Worm (Caenorhabditis elegans) whole organism, L4/young adult: ENCODE data around the gene sbt-1.

Source experiments
- W03F9.2 ChIP-seq: fragments of 150-350 bp; optimal IDR thresholded peaks from 2 replicates; lab custom pipeline; 2014; ENCODE audit warnings: missing biosample characterization, missing genetic modification characterization
- dao-5 ChIP-seq: sonication (generic microtip); optimal IDR thresholded peaks from 2 replicates; lab custom pipeline; 2016; ENCODE audit warnings: missing genotype, missing genetic modification characterization, moderate library complexity, missing compliant biosample characterization
- him-1 ChIP-seq: sonication (generic microtip); optimal IDR thresholded peaks from 2 replicates; lab custom pipeline; 2016; ENCODE audit warnings: missing genotype, missing genetic modification reagents, missing genetic modification characterization, missing compliant biosample characterization

DNA sequence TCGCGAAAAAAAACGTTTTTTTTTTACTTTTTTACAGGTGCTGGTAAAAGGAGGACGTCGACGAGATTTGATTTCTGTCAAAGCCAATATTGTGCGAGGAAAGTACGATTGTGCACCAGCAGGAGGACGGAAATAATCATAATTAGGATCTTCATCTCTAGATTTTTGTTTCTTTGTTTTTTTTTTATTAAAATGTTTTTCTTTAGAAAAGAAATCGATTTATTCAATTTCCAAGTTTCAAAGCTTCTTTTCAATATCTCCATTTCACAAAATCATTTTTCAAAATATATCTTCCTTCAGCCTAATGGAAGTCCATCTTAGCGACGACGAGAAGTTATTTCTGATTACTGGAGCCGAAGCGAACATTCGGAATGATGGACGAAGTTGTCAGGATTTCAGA, 9.9 kb upstream of the sbt-1 start, which contains the start of gene exos-7:
- TF ChIP-seq dao-5 (tag; lab: Kevin White, UChicago) (no peak), W03F9.2 (tag; lab: Kevin White, UChicago) (no peak), him-1 (tag; lab: Kevin White, UChicago) (no peak)
